Fruit fly (Drosophila melanogaster) Kc167 (cell line): ENCODE data around the gene Calr.

ENCODE experiments used
- Myc ChIP-seq: fragments of >200 bp; optimal IDR thresholded peaks from 2 replicates; lab custom pipeline; 2017; ENCODE audit warnings: missing external identifiers
- Sin3A ChIP-seq: fragments of >200 bp; optimal IDR thresholded peaks from 2 replicates; lab custom pipeline; 2018; ENCODE audit warnings: missing external identifiers
- h ChIP-seq: fragments of >200 bp; optimal IDR thresholded peaks from 3 replicates; lab custom pipeline; 2018; ENCODE audit warnings: missing external identifiers
- insv ChIP-seq: fragments of >200 bp; optimal IDR thresholded peaks from 3 replicates; lab custom pipeline; 2018; ENCODE audit warnings: missing external identifiers
- psq ChIP-seq: fragments of >200 bp; optimal IDR thresholded peaks from 2 replicates; lab custom pipeline; 2017; ENCODE audit warnings: missing external identifiers
- ttk ChIP-seq: sonication (Bioruptor generic); optimal IDR thresholded peaks from 2 replicates; lab custom pipeline; 2017; ENCODE audit warnings: missing external identifiers

The Calr gene

dm6 chr3R:9612217-9612616 lies 18.4 kb downstream of the Calr start:
- TF ChIP-seq h (lab: Kevin White, UChicago) (no peak), ttk (lab: Kevin White, UChicago) (no peak), psq (lab: Kevin White, UChicago) (no peak), Myc (lab: Kevin White, UChicago) (no peak), Sin3A (lab: Kevin White, UChicago) (no peak), insv (lab: Kevin White, UChicago) (no peak)

- no peak for TF ChIP-seq h (lab: Kevin White, UChicago)
- no peak for TF ChIP-seq ttk (lab: Kevin White, UChicago)
- no peak for TF ChIP-seq insv (lab: Kevin White, UChicago)
- TF ChIP-seq Myc (lab: Kevin White, UChicago) = no peak
- TF ChIP-seq psq (lab: Kevin White, UChicago) = no peak
- no peak for TF ChIP-seq Sin3A (lab: Kevin White, UChicago)
Observed at dm6 chr3R:9608206-9608605, 22.4 kb downstream of the Calr start.

dm6 chr3R:9606913-9607804 lies 23.5 kb downstream of the Calr start:
- no peak for TF ChIP-seq insv (lab: Kevin White, UChicago)
- TF ChIP-seq psq (lab: Kevin White, UChicago) = no peak
- no peak for TF ChIP-seq h (lab: Kevin White, UChicago)
- TF ChIP-seq Myc (lab: Kevin White, UChicago) = no peak
- TF ChIP-seq ttk (lab: Kevin White, UChicago) = no peak
- no peak for TF ChIP-seq Sin3A (lab: Kevin White, UChicago)

- TF ChIP-seq h (lab: Kevin White, UChicago) (no peak), Sin3A (lab: Kevin White, UChicago) (no peak), Myc (lab: Kevin White, UChicago) (no peak)
Observed at dm6 chr3R:9605084-9605483, 25.6 kb downstream of the Calr start.

dm6 chr3R:9604445-9605020 lies 26.1 kb downstream of the Calr start:
- TF ChIP-seq psq (lab: Kevin White, UChicago) (no peak), insv (lab: Kevin White, UChicago) (no peak), ttk (lab: Kevin White, UChicago) (no peak), Myc (lab: Kevin White, UChicago) (no peak), h (lab: Kevin White, UChicago) (no peak)

- no peak for TF ChIP-seq Myc (lab: Kevin White, UChicago)
- TF ChIP-seq ttk (lab: Kevin White, UChicago) = no peak
- TF ChIP-seq psq (lab: Kevin White, UChicago) = no peak
- no peak for TF ChIP-seq h (lab: Kevin White, UChicago)
- TF ChIP-seq Sin3A (lab: Kevin White, UChicago) = no peak
- no peak for TF ChIP-seq insv (lab: Kevin White, UChicago)
Observed at dm6 chr3R:9603022-9603942, 27.4 kb downstream of the Calr start.

dm6 chr3R:9601949-9602348 lies 28.7 kb downstream of the Calr start:
- no peak for TF ChIP-seq psq (lab: Kevin White, UChicago)
- no peak for TF ChIP-seq ttk (lab: Kevin White, UChicago)
- no peak for TF ChIP-seq insv (lab: Kevin White, UChicago)
- TF ChIP-seq Myc (lab: Kevin White, UChicago) = no peak
- no peak for TF ChIP-seq h (lab: Kevin White, UChicago)
- no peak for TF ChIP-seq Sin3A (lab: Kevin White, UChicago)

dm6 chr3R:9600558-9600959 lies 30.1 kb downstream of the Calr start:
- TF ChIP-seq Sin3A (lab: Kevin White, UChicago) (no peak), ttk (lab: Kevin White, UChicago) (no peak), h (lab: Kevin White, UChicago) (no peak), Myc (lab: Kevin White, UChicago) (no peak), insv (lab: Kevin White, UChicago) (no peak), psq (lab: Kevin White, UChicago) (no peak)

- TF ChIP-seq ttk (lab: Kevin White, UChicago) (no peak), Myc (lab: Kevin White, UChicago) (no peak), insv (lab: Kevin White, UChicago) (no peak)
Observed at dm6 chr3R:9598099-9598498, 32.6 kb downstream of the Calr start.

dm6 chr3R:9596615-9597014 lies 34.0 kb downstream of the Calr start:
- TF ChIP-seq psq (lab: Kevin White, UChicago) = no peak
- no peak for TF ChIP-seq ttk (lab: Kevin White, UChicago)
- no peak for TF ChIP-seq Myc (lab: Kevin White, UChicago)
- TF ChIP-seq h (lab: Kevin White, UChicago) = no peak
- no peak for TF ChIP-seq insv (lab: Kevin White, UChicago)
- no peak for TF ChIP-seq Sin3A (lab: Kevin White, UChicago)
